Fruit fly (Drosophila melanogaster) whole organism, embryonic: ENCODE measurements around the gene CG5849.

ENCODE experiments used
- Abd-B ChIP-seq: fragments of 200-800 bp; sonication (Bioruptor generic); optimal IDR thresholded peaks from 2 replicates; lab custom pipeline; 2018; ENCODE audit warnings: missing biosample characterization, mild to moderate bottlenecking, missing genetic modification characterization, moderate library complexity
- BEAF-32 ChIP-seq: fragments of 200-800 bp; sonication (Bioruptor generic); optimal IDR thresholded peaks from 3 replicates; lab custom pipeline; 2017; ENCODE audit warnings: missing biosample characterization, missing genetic modification characterization, mild to moderate bottlenecking, moderate library complexity, missing genetic modification reagents
- Bgb ChIP-seq: fragments of 200-800 bp; sonication (Bioruptor generic); IDR thresholded peaks from 2 replicates; pipeline ENCODE4 v1.3.6; 2022; ENCODE audit warnings: missing biosample characterization, missing genetic modification characterization; ENCODE audit not compliant: partially characterized antibody
- CG10462 ChIP-seq: fragments of 200-800 bp; sonication (Bioruptor generic); optimal IDR thresholded peaks from 2 replicates; lab custom pipeline; 2016; ENCODE audit warnings: missing biosample characterization, missing genetic modification characterization
- CG11247 ChIP-seq: fragments of 200-800 bp; sonication (Bioruptor generic); IDR thresholded peaks from 2 replicates; pipeline ENCODE4 v1.3.6; 2022; ENCODE audit warnings: missing biosample characterization, missing genetic modification characterization
- CG11456 ChIP-seq: fragments of 200-800 bp; sonication (Bioruptor generic); IDR thresholded peaks from 3 replicates; pipeline ENCODE4 v1.3.6; 2022; ENCODE audit warnings: missing biosample characterization, missing genetic modification characterization
- CG11695 ChIP-seq: fragments of 200-800 bp; sonication (Bioruptor generic); IDR thresholded peaks from 3 replicates; pipeline ENCODE4 v1.3.6; 2022; ENCODE audit warnings: missing biosample characterization, missing genetic modification characterization
- CG13287 ChIP-seq: fragments of 200-800 bp; sonication (Bioruptor generic); IDR thresholded peaks from 2 replicates; pipeline ENCODE4 v1.3.6; 2022; ENCODE audit warnings: missing biosample characterization, missing genetic modification characterization; ENCODE audit not compliant: partially characterized antibody
- CG13624 ChIP-seq: fragments of 200-800 bp; sonication (Bioruptor generic); optimal IDR thresholded peaks from 2 replicates; lab custom pipeline; 2016; ENCODE audit warnings: missing biosample characterization, missing genetic modification characterization
- CG13894 ChIP-seq: fragments of 200-800 bp; sonication (Bioruptor generic); optimal IDR thresholded peaks from 3 replicates; lab custom pipeline; 2018; ENCODE audit warnings: missing biosample characterization, mild to moderate bottlenecking, missing genetic modification characterization, moderate library complexity
- CG14710 ChIP-seq: fragments of 200-800 bp; sonication (Bioruptor generic); optimal IDR thresholded peaks from 3 replicates; lab custom pipeline; 2019; ENCODE audit warnings: missing biosample characterization, mild to moderate bottlenecking, missing genetic modification characterization, moderate library complexity
- CG15269 ChIP-seq: fragments of 200-800 bp; sonication (Bioruptor generic); optimal IDR thresholded peaks from 2 replicates; lab custom pipeline; 2018; ENCODE audit warnings: missing biosample characterization, mild to moderate bottlenecking, missing genetic modification characterization, moderate library complexity
- CG1603 ChIP-seq: fragments of 200-800 bp; sonication (Bioruptor generic); optimal IDR thresholded peaks from 2 replicates; lab custom pipeline; 2019; ENCODE audit warnings: missing biosample characterization, mild to moderate bottlenecking, missing genetic modification characterization, moderate library complexity
- CG17385 ChIP-seq: fragments of 200-800 bp; sonication (Bioruptor generic); optimal IDR thresholded peaks from 3 replicates; lab custom pipeline; 2018; ENCODE audit warnings: missing biosample characterization, mild to moderate bottlenecking, missing genetic modification characterization
- CG2199 ChIP-seq: fragments of 200-800 bp; sonication (Bioruptor generic); IDR thresholded peaks from 3 replicates; pipeline ENCODE4 v1.3.6; 2022; ENCODE audit warnings: missing biosample characterization, missing genetic modification characterization
- CG32772 ChIP-seq: fragments of 200-800 bp; sonication (Bioruptor generic); IDR thresholded peaks from 2 replicates; pipeline ENCODE4 v1.3.6; 2022; ENCODE audit warnings: missing biosample characterization, missing genetic modification characterization
- CG34422 ChIP-seq: fragments of 200-800 bp; sonication (Bioruptor generic); IDR thresholded peaks from 3 replicates; pipeline ENCODE4 v1.3.6; 2022; ENCODE audit warnings: missing biosample characterization, missing genetic modification characterization
- CG3847 ChIP-seq: fragments of 200-800 bp; sonication (Bioruptor generic); IDR thresholded peaks from 2 replicates; pipeline ENCODE4 v1.3.6; 2022; ENCODE audit warnings: missing biosample characterization, missing genetic modification characterization
- CG4282 ChIP-seq: fragments of 200-800 bp; sonication (Bioruptor generic); optimal IDR thresholded peaks from 2 replicates; lab custom pipeline; 2016; ENCODE audit warnings: missing biosample characterization, missing genetic modification characterization
- CG4854 ChIP-seq: fragments of 200-800 bp; sonication (Bioruptor generic); optimal IDR thresholded peaks from 2 replicates; lab custom pipeline; 2016; ENCODE audit warnings: missing biosample characterization, missing genetic modification characterization, inconsistent platforms
- CG6813 ChIP-seq: fragments of 200-800 bp; sonication (Bioruptor generic); optimal IDR thresholded peaks from 2 replicates; lab custom pipeline; 2017; ENCODE audit warnings: missing biosample characterization, missing genetic modification characterization, mild to moderate bottlenecking, moderate library complexity, missing genetic modification reagents
- CG6854 ChIP-seq: fragments of 200-800 bp; sonication (Bioruptor generic); optimal IDR thresholded peaks from 3 replicates; lab custom pipeline; 2017; ENCODE audit warnings: missing biosample characterization, mild to moderate bottlenecking, missing genetic modification characterization
- CG7357 ChIP-seq: fragments of 200-800 bp; sonication (Bioruptor generic); IDR thresholded peaks from 3 replicates; pipeline ENCODE4 v1.3.6; 2022; ENCODE audit warnings: missing biosample characterization, missing genetic modification characterization
- CG7556 ChIP-seq: fragments of 200-800 bp; sonication (Bioruptor generic); optimal IDR thresholded peaks from 2 replicates; lab custom pipeline; 2017; ENCODE audit warnings: missing biosample characterization, mild to moderate bottlenecking, missing genetic modification characterization
- D19B ChIP-seq: fragments of 200-800 bp; sonication (Bioruptor generic); optimal IDR thresholded peaks from 2 replicates; lab custom pipeline; 2017; ENCODE audit warnings: missing biosample characterization, mild to moderate bottlenecking, missing genetic modification characterization
- Deaf1 ChIP-seq: fragments of 200-800 bp; optimal IDR thresholded peaks from 3 replicates; lab custom pipeline; 2019; ENCODE audit warnings: missing biosample characterization, mild to moderate bottlenecking, missing genetic modification characterization, moderate library complexity
- Dek ChIP-seq: fragments of 200-800 bp; sonication (Bioruptor generic); optimal IDR thresholded peaks from 3 replicates; lab custom pipeline; 2019; ENCODE audit warnings: missing biosample characterization, mild to moderate bottlenecking, missing genetic modification characterization, moderate library complexity
- Fer2 ChIP-seq: fragments of 200-800 bp; sonication (Bioruptor generic); optimal IDR thresholded peaks from 2 replicates; lab custom pipeline; 2018; ENCODE audit warnings: missing biosample characterization, mild to moderate bottlenecking, missing genetic modification characterization, moderate library complexity
- HLHmδ ChIP-seq: fragments of 200-800 bp; sonication (Bioruptor generic); optimal IDR thresholded peaks from 2 replicates; lab custom pipeline; 2018; ENCODE audit warnings: missing biosample characterization, mild to moderate bottlenecking, missing genetic modification characterization, moderate library complexity
- Med ChIP-seq: fragments of 200-800 bp; sonication (Bioruptor generic); peaks from one replicate; lab custom pipeline; 2016; ENCODE audit warnings: missing biosample characterization, missing genetic modification characterization, mild to moderate bottlenecking, inconsistent platforms, moderate library complexity
- Mes4 ChIP-seq: fragments of 200-800 bp; sonication (Bioruptor generic); optimal IDR thresholded peaks from 2 replicates; lab custom pipeline; 2016; ENCODE audit warnings: missing biosample characterization, missing genetic modification characterization
- Opbp ChIP-seq: fragments of 200-800 bp; sonication (Bioruptor generic); IDR thresholded peaks from 3 replicates; pipeline ENCODE4 v1.3.6; 2022; ENCODE audit warnings: missing biosample characterization, missing genetic modification characterization; ENCODE audit not compliant: partially characterized antibody
- Ravus ChIP-seq: fragments of 200-800 bp; sonication (Bioruptor generic); IDR thresholded peaks from 2 replicates; pipeline ENCODE4 v1.3.6; 2022; ENCODE audit warnings: missing biosample characterization, missing genetic modification characterization
- Sry-δ ChIP-seq: fragments of 200-800 bp; sonication (Bioruptor generic); optimal IDR thresholded peaks from 2 replicates; lab custom pipeline; 2016; ENCODE audit warnings: missing biosample characterization, missing genetic modification characterization
- ase ChIP-seq: fragments of 200-800 bp; sonication (Bioruptor generic); IDR thresholded peaks from 3 replicates; pipeline ENCODE4 v1.3.6; 2022; ENCODE audit warnings: missing biosample characterization, missing genetic modification characterization
- croc ChIP-seq: fragments of 200-800 bp; sonication (Bioruptor generic); conservative IDR thresholded peaks from 3 replicates; pipeline ENCODE4 v1.3.6; 2022; ENCODE audit warnings: missing biosample characterization, missing genetic modification characterization
- dmrt99B ChIP-seq: fragments of 200-800 bp; sonication (Bioruptor generic); optimal IDR thresholded peaks from 2 replicates; lab custom pipeline; 2018; ENCODE audit warnings: missing biosample characterization, mild to moderate bottlenecking, missing genetic modification characterization, moderate library complexity
- fru ChIP-seq: fragments of >200 bp; optimal IDR thresholded peaks from 2 replicates; lab custom pipeline; 2017
- gcm2 ChIP-seq: fragments of 200-800 bp; sonication (Bioruptor generic); optimal IDR thresholded peaks from 2 replicates; lab custom pipeline; 2016; ENCODE audit warnings: missing biosample characterization, missing genetic modification characterization
- gro ChIP-seq: fragments of 200-800 bp; sonication (Bioruptor generic); optimal IDR thresholded peaks from 2 replicates; lab custom pipeline; 2016; ENCODE audit warnings: missing biosample characterization, missing genetic modification characterization
- hbn ChIP-seq: fragments of 200-800 bp; sonication (Bioruptor generic); IDR thresholded peaks from 2 replicates; pipeline ENCODE4 v1.3.6; 2022; ENCODE audit warnings: missing biosample characterization, missing genetic modification characterization; ENCODE audit not compliant: partially characterized antibody
- lab ChIP-seq: fragments of 200-800 bp; sonication (Bioruptor generic); optimal IDR thresholded peaks from 3 replicates; lab custom pipeline; 2017; ENCODE audit warnings: missing biosample characterization, missing genetic modification characterization, mild to moderate bottlenecking, moderate library complexity, missing genetic modification reagents
- mirr ChIP-seq: fragments of 200-800 bp; sonication (Bioruptor generic); optimal IDR thresholded peaks from 3 replicates; lab custom pipeline; 2018; ENCODE audit warnings: missing biosample characterization, mild to moderate bottlenecking, missing genetic modification characterization
- pb ChIP-seq: fragments of 200-800 bp; sonication (Bioruptor generic); optimal IDR thresholded peaks from 3 replicates; lab custom pipeline; 2016; ENCODE audit warnings: missing biosample characterization, missing genetic modification characterization
- sc ChIP-seq, 3 experiments: fragments of >200 bp in 2 of 3; fragments of 200-800 bp in 1 of 3; sonication (Bioruptor generic) in 1 of 3; optimal IDR thresholded peaks; 2 replicates in 2 of 3; 3 replicates in 1 of 3; lab custom pipeline; 2017; ENCODE audit warnings: mild to moderate bottlenecking in 1 of 3, missing biosample characterization in 1 of 3, missing genetic modification characterization in 1 of 3, missing genetic modification reagents in 1 of 3
- sens ChIP-seq: fragments of 200-800 bp; sonication (Bioruptor generic); peaks from one replicate; lab custom pipeline; 2016; ENCODE audit warnings: missing biosample characterization, missing genetic modification characterization
- sisA ChIP-seq: fragments of 200-800 bp; sonication (Bioruptor generic); IDR thresholded peaks from 2 replicates; pipeline ENCODE4 v1.3.6; 2022; ENCODE audit warnings: missing biosample characterization, missing genetic modification characterization
- ssp ChIP-seq: fragments of 200-800 bp; sonication (Bioruptor generic); IDR thresholded peaks from 2 replicates; pipeline ENCODE4 v1.3.6; 2022; ENCODE audit warnings: missing biosample characterization, missing genetic modification characterization
- tin ChIP-seq: fragments of 200-800 bp; sonication (Bioruptor generic); optimal IDR thresholded peaks from 3 replicates; lab custom pipeline; 2016; ENCODE audit warnings: missing biosample characterization, missing genetic modification characterization
- tup ChIP-seq: fragments of 200-800 bp; sonication (Bioruptor generic); optimal IDR thresholded peaks from 2 replicates; lab custom pipeline; 2016; ENCODE audit warnings: missing biosample characterization, mild to moderate bottlenecking, missing genetic modification characterization, moderate library complexity

Gene CG5849

DNA sequence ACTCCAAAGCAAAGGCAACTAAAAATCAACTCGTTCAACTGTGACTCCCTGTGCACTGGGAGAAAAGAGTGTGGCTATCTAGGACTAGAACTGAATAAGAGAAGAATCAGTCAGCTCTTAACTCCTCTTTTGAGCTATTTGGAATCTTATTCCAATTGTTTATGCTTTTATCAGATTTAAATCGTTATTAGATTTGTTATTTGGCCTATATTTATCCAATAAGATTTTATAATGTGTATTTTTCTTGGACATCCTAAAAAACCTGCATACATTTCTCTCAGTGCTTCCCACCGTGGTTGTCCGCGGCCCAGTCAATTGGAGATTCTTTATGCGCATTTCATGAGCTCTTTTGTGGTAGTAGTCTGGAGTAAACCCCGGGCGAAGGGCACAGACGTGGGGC is 41.5 kb downstream of the CG5849 start (continued):
- TF ChIP-seq ase (GFP tag; lab: Robert Waterston, UW) (0 out of 3 replicates have a peak, but pooled peaks have one; percentile 36), CG2199 (no peak), gcm2 (GFP tag; lab: Kevin White, UChicago) (no peak), Opbp (GFP tag; lab: Robert Waterston, UW) (no peak), croc (GFP tag; lab: Robert Waterston, UW) (peak; percentile 33; the same call in 1 of the 3 replicates), CG10462 (GFP tag; lab: Kevin White, UChicago) (peak; percentile 59), Abd-B (peak; percentile 64), BEAF-32 (no peak), CG4854 (GFP tag; lab: Kevin White, UChicago) (peak; percentile 10), tup (GFP tag; lab: Kevin White, UChicago) (no peak), CG17385 (GFP tag; lab: Kevin White, UChicago) (peak; percentile 60), sc (optimal IDR thresholded peaks at IDR 0.05; lab: Kevin White, UChicago) (no peak), sc (GFP tag; optimal IDR thresholded peaks at IDR 0.05; lab: Kevin White, UChicago) (peak; percentile 42), mirr (GFP tag; lab: Kevin White, UChicago) (no peak), fru (lab: Kevin White, UChicago) (no peak), CG7556 (GFP tag; lab: Kevin White, UChicago) (peak; percentile 60), D19B (GFP tag; lab: Kevin White, UChicago) (peak; percentile 14), hbn (GFP tag; lab: Robert Waterston, UW) (no peak), Deaf1 (tag; lab: Kevin White, UChicago) (peak; percentile 45), gro (GFP tag; lab: Kevin White, UChicago) (peak; percentile 41), CG11456 (peak; percentile 66; the same call in 2 of the 3 replicates), CG32772 (GFP tag; lab: Robert Waterston, UW) (peak; percentile 69), sisA (GFP tag; lab: Robert Waterston, UW) (peak; percentile 70), lab (GFP tag; lab: Kevin White, UChicago) (peak; percentile 65), HLHmδ (GFP tag; lab: Kevin White, UChicago) (no peak), CG3847 (GFP tag; lab: Robert Waterston, UW) (peak; percentile 36; the same call in 1 of the 2 replicates), CG15269 (tag; lab: Kevin White, UChicago) (peak; percentile 82), Med (GFP tag; lab: Kevin White, UChicago) (peak; percentile 91), sens (GFP tag; lab: Kevin White, UChicago) (peak; percentile 95), CG4282 (peak; percentile 18), CG6854 (GFP tag; lab: Kevin White, UChicago) (no peak), Sry-δ (GFP tag; lab: Kevin White, UChicago) (peak; percentile 18), Ravus (GFP tag; lab: Robert Waterston, UW) (peak; percentile 31), dmrt99B (tag; lab: Kevin White, UChicago) (peak; percentile 77), CG6813 (GFP tag; lab: Kevin White, UChicago) (peak; percentile 41), CG13624 (GFP tag; lab: Kevin White, UChicago) (peak; percentile 70), ssp (GFP tag; lab: Robert Waterston, UW) (peak; percentile 53), CG34422 (GFP tag; lab: Robert Waterston, UW) (peak; percentile 71; the same call in 1 of the 3 replicates), tin (peak; percentile 55), CG1603 (peak; percentile 22), CG7357 (GFP tag; lab: Robert Waterston, UW) (peak; percentile 58; the same call in 2 of the 3 replicates), CG11247 (GFP tag; lab: Robert Waterston, UW) (peak; percentile 33; the same call in 1 of the 2 replicates), Mes4 (peak; percentile 48), CG14710 (tag; lab: Kevin White, UChicago) (peak; percentile 58), Bgb (GFP tag; lab: Robert Waterston, UW) (no peak), Fer2 (tag; lab: Kevin White, UChicago) (peak; percentile 18), CG11695 (GFP tag; lab: Robert Waterston, UW) (peak; percentile 82), CG13894 (no peak), Dek (peak; percentile 13), CG13287 (GFP tag; lab: Robert Waterston, UW) (no peak), pb (peak; percentile 38)
